Worm (Caenorhabditis elegans) whole organism, early embryonic: Measurements from ENCODE around the gene F57B9.1.

Experiments used
- B0310.2 ChIP-seq: sonication (generic microtip); optimal IDR thresholded peaks from 2 replicates; lab custom pipeline; 2016; ENCODE audit warnings: mild to moderate bottlenecking, missing genetic modification characterization, missing compliant biosample characterization
- aly-1 ChIP-seq: sonication (generic microtip); optimal IDR thresholded peaks from 2 replicates; lab custom pipeline; 2016; ENCODE audit warnings: missing genetic modification characterization, missing compliant biosample characterization
- ama-1 ChIP-seq: fragments of 150-350 bp; optimal IDR thresholded peaks from 2 replicates; lab custom pipeline; 2014
- ceh-13 ChIP-seq: fragments of 200-800 bp; sonication (Bioruptor generic); optimal IDR thresholded peaks from 2 replicates; lab custom pipeline; 2018; ENCODE audit warnings: mild to moderate bottlenecking, missing genetic modification characterization, missing compliant biosample characterization
- ceh-36 ChIP-seq: sonication (generic microtip); optimal IDR thresholded peaks from 2 replicates; lab custom pipeline; 2016; ENCODE audit warnings: missing genetic modification characterization, inconsistent platforms, missing compliant biosample characterization
- ets-7 ChIP-seq: sonication (generic microtip); optimal IDR thresholded peaks from 2 replicates; lab custom pipeline; 2016; ENCODE audit warnings: missing genotype, missing genetic modification characterization, missing compliant biosample characterization
- flt-1 ChIP-seq: fragments of 200-800 bp; sonication (Bioruptor generic); IDR thresholded peaks from 2 replicates; pipeline ENCODE4 v1.3.6; 2022; ENCODE audit warnings: missing genetic modification characterization, missing compliant biosample characterization
- hmg-4 ChIP-seq: fragments of 200-800 bp; sonication (Bioruptor generic); optimal IDR thresholded peaks from 2 replicates; lab custom pipeline; 2018; ENCODE audit warnings: mild to moderate bottlenecking, missing genetic modification characterization, missing compliant biosample characterization
- hnd-1 ChIP-seq: sonication (generic microtip); optimal IDR thresholded peaks from 2 replicates; lab custom pipeline; 2016; ENCODE audit warnings: missing genetic modification characterization, missing compliant biosample characterization
- pes-1 ChIP-seq: fragments of 200-800 bp; sonication (Bioruptor generic); IDR thresholded peaks from 2 replicates; pipeline ENCODE4 v1.3.6; 2022; ENCODE audit warnings: missing genetic modification reagents, missing genetic modification characterization, missing compliant biosample characterization
- sea-1 ChIP-seq: fragments of 200-800 bp; sonication (Bioruptor generic); conservative IDR thresholded peaks from 2 replicates; pipeline ENCODE4 v1.3.6; 2022; ENCODE audit warnings: missing genetic modification characterization, missing compliant biosample characterization
- tbx-11 ChIP-seq: fragments of 200-800 bp; sonication (Bioruptor generic); IDR thresholded peaks from 2 replicates; pipeline ENCODE4 v1.3.6; 2022; ENCODE audit warnings: missing genetic modification characterization, missing compliant biosample characterization

DNA sequence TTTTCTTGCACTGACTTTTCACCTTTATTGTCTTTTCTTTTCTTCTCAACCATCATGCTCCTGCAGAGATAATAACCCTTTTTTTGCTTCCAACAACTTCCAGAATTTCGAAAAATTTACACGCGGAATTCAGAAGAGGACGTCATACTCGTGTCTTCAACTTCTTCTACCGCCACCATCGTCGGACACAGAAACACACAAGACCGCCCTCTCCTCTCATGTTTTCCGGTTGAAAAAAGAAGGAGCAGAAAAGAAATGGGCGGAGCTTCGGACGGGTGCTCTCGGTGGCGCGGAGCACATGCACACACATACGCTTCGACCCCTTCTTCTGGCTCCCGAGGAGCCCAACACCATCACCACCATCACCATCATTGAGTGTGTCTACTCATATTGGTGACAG, 46.9 kb downstream of the F57B9.1 start, which contains the start of gene lgc-38:
- TF ChIP-seq hnd-1 (tag; lab: Kevin White, UChicago) (no peak), aly-1 (tag; lab: Kevin White, UChicago) (no peak), hmg-4 (GFP tag; lab: Kevin White, UChicago) (no peak), ceh-13 (GFP tag; lab: Kevin White, UChicago) (no peak), flt-1 (GFP tag; lab: Robert Waterston, UW) (no peak), ama-1 (no peak), ceh-36 (tag; lab: Kevin White, UChicago) (no peak), tbx-11 (GFP tag; lab: Robert Waterston, UW) (no peak), B0310.2 (no peak), sea-1 (GFP tag; lab: Robert Waterston, UW) (no peak), pes-1 (GFP tag; lab: Robert Waterston, UW) (no peak), ets-7 (tag; lab: Kevin White, UChicago) (no peak)
